Worm (Caenorhabditis elegans) whole organism, midembryonic: ENCODE measurements around the gene fip-1.
A peak's percentile ranks its signal among the peaks of the same experiment; 100 is the strongest.

ENCODE experiments used
- T22C8.4 ChIP-seq: fragments of 200-800 bp; sonication (Bioruptor generic); IDR thresholded peaks from 2 replicates; pipeline ENCODE4 v1.3.6; 2022; ENCODE audit warnings: missing genetic modification characterization, missing compliant biosample characterization
- cog-1 ChIP-seq: sonication (generic microtip); optimal IDR thresholded peaks from 2 replicates; lab custom pipeline; 2016; ENCODE audit warnings: missing genetic modification characterization, missing compliant biosample characterization
- flt-1 ChIP-seq: fragments of 200-800 bp; sonication (Bioruptor generic); IDR thresholded peaks from 2 replicates; pipeline ENCODE4 v1.3.6; 2022; ENCODE audit warnings: missing genetic modification characterization, missing compliant biosample characterization
- klf-2 ChIP-seq: fragments of 200-800 bp; sonication (Bioruptor generic); conservative IDR thresholded peaks from 2 replicates; pipeline ENCODE4 v1.3.6; 2022; ENCODE audit warnings: missing genetic modification reagents, missing genetic modification characterization, missing compliant biosample characterization
- med-1 ChIP-seq: sonication (generic microtip); optimal IDR thresholded peaks from 2 replicates; lab custom pipeline; 2017; ENCODE audit warnings: missing genetic modification characterization, mild to moderate bottlenecking, missing compliant biosample characterization, antibody characterized with exemption, missing genetic modification reagents; ENCODE audit not compliant: insufficient read depth
- ref-1 ChIP-seq: fragments of 200-800 bp; sonication (Bioruptor generic); conservative IDR thresholded peaks from 2 replicates; pipeline ENCODE4 v1.3.6; 2022; ENCODE audit warnings: missing genetic modification reagents, missing genetic modification characterization, missing compliant biosample characterization
- tab-1 ChIP-seq: fragments of 200-800 bp; sonication (Bioruptor generic); IDR thresholded peaks from 2 replicates; pipeline ENCODE4 v1.3.6; 2022; ENCODE audit warnings: missing genetic modification characterization, missing compliant biosample characterization
- ztf-23 ChIP-seq: fragments of 200-800 bp; sonication (Bioruptor generic); IDR thresholded peaks from 2 replicates; pipeline ENCODE4 v1.3.6; 2022; ENCODE audit warnings: missing genetic modification reagents, missing genetic modification characterization, missing compliant biosample characterization
- ztf-29 ChIP-seq: fragments of 200-800 bp; sonication (Bioruptor generic); IDR thresholded peaks from 2 replicates; pipeline ENCODE4 v1.3.6; 2022; ENCODE audit warnings: missing genetic modification reagents, missing genetic modification characterization, missing compliant biosample characterization

The fip-1 gene

DNA sequence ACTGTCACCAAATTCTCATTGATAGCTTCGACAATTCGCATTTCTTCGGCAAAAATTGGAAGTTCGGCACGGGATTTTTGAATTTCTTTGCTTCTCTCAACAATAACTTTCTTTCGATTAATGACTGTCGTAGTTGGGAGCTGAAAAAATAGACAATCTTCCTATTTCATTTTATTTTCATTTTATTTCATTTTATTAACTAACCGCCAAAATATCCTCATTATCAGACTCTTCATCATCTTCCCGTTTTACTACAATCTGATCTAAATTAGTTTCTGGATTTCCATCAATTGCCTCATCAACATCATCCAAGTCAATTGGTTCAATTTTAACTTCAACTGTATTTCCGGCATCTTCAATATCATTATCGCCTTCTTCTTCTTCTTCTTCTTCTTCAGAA, 26.0 kb upstream of the fip-1 start:
- TF ChIP-seq flt-1 (GFP tag; lab: Robert Waterston, UW) = no peak
- TF ChIP-seq klf-2 (GFP tag; lab: Robert Waterston, UW) = no peak
- no peak for TF ChIP-seq tab-1 (GFP tag; lab: Robert Waterston, UW)
- TF ChIP-seq cog-1 (tag; lab: Kevin White, UChicago) = no peak

DNA sequence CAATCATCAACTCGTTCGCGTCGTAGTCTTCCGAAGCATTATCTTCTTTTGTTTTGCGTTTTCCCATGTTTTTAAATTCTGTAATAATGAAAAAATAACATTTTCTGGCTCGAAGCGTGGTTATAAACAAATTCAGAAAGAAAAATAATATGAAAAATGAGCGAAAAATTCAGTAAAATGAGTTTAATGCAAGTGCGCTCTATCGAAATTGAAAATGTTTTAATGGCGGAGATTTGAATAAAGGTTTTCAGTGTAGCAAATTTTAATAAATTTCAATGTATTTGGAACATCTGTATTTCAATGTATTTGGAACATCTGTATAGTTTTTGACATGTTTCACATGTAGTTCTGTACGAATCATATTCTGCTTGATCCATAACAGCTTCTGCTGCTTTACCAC, 25.1 kb upstream of the fip-1 start, which contains the start of gene rha-2:
Gene rha-2, minus strand, starts transcription at position 80 of the 400 bp plus-strand sequence.
- TF ChIP-seq cog-1 (tag; lab: Kevin White, UChicago) (no peak), flt-1 (GFP tag; lab: Robert Waterston, UW) (no peak), tab-1 (GFP tag; lab: Robert Waterston, UW) (no peak), T22C8.4 (no peak), ztf-29 (GFP tag; lab: Robert Waterston, UW) (no peak), ztf-23 (GFP tag; lab: Robert Waterston, UW) (no peak), klf-2 (GFP tag; lab: Robert Waterston, UW) (no peak), med-1 (GFP tag; lab: Kevin White, UChicago) (no peak), ref-1 (no peak)

DNA sequence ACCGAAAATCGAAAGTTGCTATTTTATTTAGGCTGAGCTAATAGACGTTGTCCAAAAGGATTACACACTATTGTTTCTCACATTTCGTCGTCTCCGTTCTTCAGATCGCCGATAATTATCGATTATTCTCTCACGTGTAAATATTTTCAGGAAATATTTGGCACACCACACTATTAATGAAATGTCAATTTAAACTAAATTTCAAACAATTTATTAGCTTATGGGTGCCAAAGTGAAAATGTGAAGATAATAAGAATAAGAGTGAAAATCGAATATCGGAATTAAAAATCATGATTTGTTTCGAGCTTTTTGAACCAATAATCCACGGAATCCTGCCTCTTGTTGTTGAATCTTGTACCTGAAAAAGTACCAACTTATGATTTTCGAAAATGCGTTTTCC, 23.0 kb upstream of the fip-1 start, which contains the start of gene C06E1.11:
Gene C06E1.11, minus strand, starts transcription at position 101 of the 400 bp plus-strand sequence.
- TF ChIP-seq tab-1 (GFP tag; lab: Robert Waterston, UW) (no peak), flt-1 (GFP tag; lab: Robert Waterston, UW) (no peak), cog-1 (tag; lab: Kevin White, UChicago) (no peak), ref-1 (no peak), T22C8.4 (no peak), klf-2 (GFP tag; lab: Robert Waterston, UW) (no peak), ztf-29 (GFP tag; lab: Robert Waterston, UW) (no peak), med-1 (GFP tag; lab: Kevin White, UChicago) (no peak), ztf-23 (GFP tag; lab: Robert Waterston, UW) (no peak)

DNA sequence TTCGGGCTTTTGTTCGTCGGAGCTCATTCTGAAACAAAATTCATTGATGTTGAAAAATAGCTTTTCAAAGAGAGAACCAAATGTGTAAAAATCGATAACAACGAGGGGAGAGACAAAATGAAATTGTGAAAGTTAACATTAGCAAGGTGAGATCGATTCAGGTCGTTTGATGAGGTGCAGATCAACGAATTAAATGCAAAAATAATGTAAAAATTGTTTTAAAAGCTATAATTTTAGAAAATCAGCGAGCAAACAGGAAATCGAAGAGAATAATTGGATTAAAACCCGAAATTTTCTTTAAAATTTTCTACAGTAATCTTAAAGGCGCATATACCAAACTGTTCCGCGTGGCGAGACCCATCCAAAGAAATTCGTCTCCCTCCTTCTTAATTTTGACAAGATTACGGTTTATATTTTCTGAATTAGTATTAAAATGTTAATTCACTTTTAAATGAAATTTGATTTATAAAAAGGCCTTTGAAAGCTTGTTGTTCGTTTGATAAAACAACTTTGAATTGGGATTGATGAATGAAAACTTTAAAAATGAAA, 21.1 kb upstream of the fip-1 start, which contains the start of gene C13G5.2:
Gene C13G5.2, minus strand, starts transcription at position 51 of the 549 bp plus-strand sequence.
- TF ChIP-seq T22C8.4 (peak; percentile 26; the same call in 1 of the 2 replicates), cog-1 (tag; lab: Kevin White, UChicago) (no peak)

DNA sequence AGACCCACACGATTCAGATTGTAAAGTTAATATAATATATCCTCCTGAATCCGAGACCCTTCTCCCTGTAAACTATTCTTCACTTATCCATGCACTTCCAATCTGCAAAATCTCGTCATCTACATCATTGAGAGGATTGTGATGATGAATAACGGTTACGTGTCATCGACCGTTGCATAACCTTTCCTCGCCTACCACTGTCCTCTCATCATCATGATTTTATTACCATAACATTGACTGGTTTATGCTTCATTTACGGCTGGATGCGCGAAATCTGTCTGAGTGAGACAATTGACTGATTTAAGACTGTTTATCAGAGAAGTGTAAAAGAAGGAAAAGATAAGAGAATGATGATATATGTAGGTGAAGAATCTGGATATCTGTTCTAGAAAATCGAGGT, 19.3 kb upstream of the fip-1 start:
- no peak for TF ChIP-seq ztf-29 (GFP tag; lab: Robert Waterston, UW)
- no peak for TF ChIP-seq cog-1 (tag; lab: Kevin White, UChicago)
- no peak for TF ChIP-seq ztf-23 (GFP tag; lab: Robert Waterston, UW)
- no peak for TF ChIP-seq klf-2 (GFP tag; lab: Robert Waterston, UW)
- no peak for TF ChIP-seq T22C8.4
- no peak for TF ChIP-seq tab-1 (GFP tag; lab: Robert Waterston, UW)
- TF ChIP-seq ref-1 = no peak
- no peak for TF ChIP-seq flt-1 (GFP tag; lab: Robert Waterston, UW)
- TF ChIP-seq med-1 (GFP tag; lab: Kevin White, UChicago) = no peak

DNA sequence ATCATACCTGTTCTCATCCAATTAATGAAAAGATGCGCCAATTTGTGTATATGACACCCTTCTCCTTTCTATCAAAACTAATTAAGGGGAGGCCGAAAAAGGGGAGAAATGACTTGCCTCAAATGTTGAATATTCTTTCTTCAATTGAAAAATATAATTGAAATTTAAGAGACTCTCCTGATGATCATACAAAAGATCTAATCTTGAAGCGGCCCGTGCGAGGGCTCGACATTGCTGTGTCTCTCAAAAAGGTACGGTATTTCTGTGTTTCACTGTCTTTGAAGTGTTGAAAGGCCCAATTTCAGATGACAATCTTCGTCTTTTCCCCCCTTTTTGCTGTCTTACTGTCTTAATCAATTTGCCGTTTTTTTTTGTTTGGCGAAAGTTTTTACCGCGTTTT, 18.5 kb upstream of the fip-1 start:
- TF ChIP-seq ref-1 (no peak), tab-1 (GFP tag; lab: Robert Waterston, UW) (no peak), flt-1 (GFP tag; lab: Robert Waterston, UW) (no peak), ztf-23 (GFP tag; lab: Robert Waterston, UW) (no peak), cog-1 (tag; lab: Kevin White, UChicago) (no peak), T22C8.4 (no peak), ztf-29 (GFP tag; lab: Robert Waterston, UW) (no peak), med-1 (GFP tag; lab: Kevin White, UChicago) (no peak)

- TF ChIP-seq T22C8.4 = no peak
- no peak for TF ChIP-seq flt-1 (GFP tag; lab: Robert Waterston, UW)
- TF ChIP-seq med-1 (GFP tag; lab: Kevin White, UChicago) = no peak
- TF ChIP-seq ref-1 = no peak
- no peak for TF ChIP-seq klf-2 (GFP tag; lab: Robert Waterston, UW)
- TF ChIP-seq ztf-23 (GFP tag; lab: Robert Waterston, UW) = no peak
These were observed 17.6 kb upstream of the fip-1 start for ce11 chrIII:8621982-8622381.

DNA sequence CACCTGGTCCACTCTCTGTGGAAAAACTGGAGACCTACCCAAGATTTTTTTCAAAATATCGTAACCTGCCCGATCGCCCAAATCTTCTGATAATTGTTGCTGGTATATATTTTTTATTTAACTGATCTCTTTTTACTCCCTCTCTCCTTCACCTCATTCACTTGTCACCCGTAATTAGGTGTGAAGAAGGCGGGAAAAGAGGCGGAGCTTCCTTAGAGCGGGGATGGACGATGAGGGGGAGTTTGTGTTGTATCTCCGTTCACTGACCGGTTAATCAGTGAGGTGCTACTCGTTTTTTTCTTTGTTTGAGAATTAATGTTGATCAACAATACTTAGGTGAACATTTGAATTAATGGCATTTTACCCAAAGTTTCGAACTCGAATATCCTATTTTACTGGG, 17.1 kb upstream of the fip-1 start, which contains the start of gene ceh-16:
Gene ceh-16, plus strand, starts transcription at position 301 of the 400 bp plus-strand sequence.
- TF ChIP-seq ztf-29 (GFP tag; lab: Robert Waterston, UW) (no peak), flt-1 (GFP tag; lab: Robert Waterston, UW) (no peak), ref-1 (no peak), tab-1 (GFP tag; lab: Robert Waterston, UW) (no peak)

ce11 chrIII:8625125-8625524, 14.4 kb upstream of the fip-1 start:
- TF ChIP-seq ztf-23 (GFP tag; lab: Robert Waterston, UW) (no peak), tab-1 (GFP tag; lab: Robert Waterston, UW) (no peak), cog-1 (tag; lab: Kevin White, UChicago) (no peak), flt-1 (GFP tag; lab: Robert Waterston, UW) (no peak), ref-1 (no peak), klf-2 (GFP tag; lab: Robert Waterston, UW) (no peak), T22C8.4 (no peak), ztf-29 (GFP tag; lab: Robert Waterston, UW) (no peak), med-1 (GFP tag; lab: Kevin White, UChicago) (no peak)

- no peak for TF ChIP-seq ztf-23 (GFP tag; lab: Robert Waterston, UW)
- no peak for TF ChIP-seq ref-1
- TF ChIP-seq ztf-29 (GFP tag; lab: Robert Waterston, UW) = no peak
- no peak for TF ChIP-seq med-1 (GFP tag; lab: Kevin White, UChicago)
These were observed 11.1 kb upstream of the fip-1 start, which contains the start of the genes polk-1 and gpr-1 for ce11 chrIII:8628405-8628982. TSS of gene polk-1 (minus strand) at chrIII:8628590. TSS of gene gpr-1 (plus strand) at chrIII:8628932.
